Fruit fly (Drosophila melanogaster): ENCODE measurements around the gene pnt.

pnt gene

dm6 chr3R:23333334-23334035, 12.5 kb downstream of the pnt start (continued):
- TF ChIP-seq svp (GFP tag) (peak; percentile 88), vri (GFP tag; optimal IDR thresholded peaks at IDR 0.05) (peak; percentile 6), CG11294 (GFP tag; IDR thresholded peaks at IDR 0.05) (no peak), CG4318 (GFP tag; optimal IDR thresholded peaks at IDR 0.05) (peak; percentile 40), Gug (GFP tag; IDR thresholded peaks at IDR 0.05) (no peak), fd59A (GFP tag; optimal IDR thresholded peaks at IDR 0.05) (no peak), cyc (GFP tag; optimal IDR thresholded peaks at IDR 0.05) (peak; percentile 64), CG1621 (tag; optimal IDR thresholded peaks at IDR 0.05) (no peak), Ets96B (tag; optimal IDR thresholded peaks at IDR 0.05) (no peak), Blimp-1 (GFP tag; optimal IDR thresholded peaks at IDR 0.05) (no peak), esn (GFP tag; optimal IDR thresholded peaks at IDR 0.05) (peak; percentile 56), fkh (GFP tag; optimal IDR thresholded peaks at IDR 0.05) (no peak), CG15336 (GFP tag; IDR thresholded peaks at IDR 0.05) (no peak), CG6163 (GFP tag; IDR thresholded peaks at IDR 0.05) (0 out of 3 replicates have a peak, but pooled peaks have one; percentile 32), CG16779 (tag; optimal IDR thresholded peaks at IDR 0.05) (no peak), Met (GFP tag; optimal IDR thresholded peaks at IDR 0.05) (peak; percentile 70), OdsH (GFP tag; optimal IDR thresholded peaks at IDR 0.05) (peak; percentile 65), lz (GFP tag; optimal IDR thresholded peaks at IDR 0.05) (peak; percentile 49), Lpt (GFP tag; optimal IDR thresholded peaks at IDR 0.05) (no peak), Sox15 (GFP tag; optimal IDR thresholded peaks at IDR 0.05) (peak; percentile 65), ss (GFP tag; optimal IDR thresholded peaks at IDR 0.05) (no peak), CG7368 (GFP tag; optimal IDR thresholded peaks at IDR 0.05) (no peak)

dm6 chr3R:23332535-23333333, 13.2 kb downstream of the pnt start:
- TF ChIP-seq Hr4 (GFP tag; optimal IDR thresholded peaks at IDR 0.05) (no peak), Blimp-1 (GFP tag; optimal IDR thresholded peaks at IDR 0.05) (no peak), CG1621 (tag; optimal IDR thresholded peaks at IDR 0.05) (no peak), esn (GFP tag; optimal IDR thresholded peaks at IDR 0.05) (peak; percentile 17), ss (GFP tag; optimal IDR thresholded peaks at IDR 0.05) (peak; percentile 4 to 32), fd59A (GFP tag; optimal IDR thresholded peaks at IDR 0.05) (no peak), CG34406 (GFP tag; optimal IDR thresholded peaks at IDR 0.05) (no peak), CG6808 (GFP tag; optimal IDR thresholded peaks at IDR 0.05) (no peak), Sox102F (GFP tag; optimal IDR thresholded peaks at IDR 0.05) (no peak), lz (GFP tag; optimal IDR thresholded peaks at IDR 0.05) (no peak), CG31627 (GFP tag; optimal IDR thresholded peaks at IDR 0.05) (peak; percentile 2), CG4318 (GFP tag; optimal IDR thresholded peaks at IDR 0.05) (no peak), Sox14 (GFP tag; optimal IDR thresholded peaks at IDR 0.05) (no peak), CG3032 (tag; optimal IDR thresholded peaks at IDR 0.05) (peak; percentile 22), spab (GFP tag; optimal IDR thresholded peaks at IDR 0.05) (no peak), CG6163 (GFP tag; IDR thresholded peaks at IDR 0.05) (no peak; the same call in 2 of the 3 replicates), Smox (GFP tag; optimal IDR thresholded peaks at IDR 0.05) (peak; percentile 2), net (GFP tag; optimal IDR thresholded peaks at IDR 0.05) (no peak), cyc (GFP tag; optimal IDR thresholded peaks at IDR 0.05) (no peak), vri (GFP tag; optimal IDR thresholded peaks at IDR 0.05) (no peak), Hr39 (GFP tag; optimal IDR thresholded peaks at IDR 0.05) (peak; percentile 21), fkh (GFP tag; optimal IDR thresholded peaks at IDR 0.05) (no peak), Lpt (GFP tag; optimal IDR thresholded peaks at IDR 0.05) (no peak), CG8319 (GFP tag; optimal IDR thresholded peaks at IDR 0.05) (no peak), salr (GFP tag; optimal IDR thresholded peaks at IDR 0.05) (no peak), CG11762 (GFP tag; optimal IDR thresholded peaks at IDR 0.05; ENCODE audit: insufficient read depth) (no peak), CG10631 (GFP tag; optimal IDR thresholded peaks at IDR 0.05) (no peak), Ets96B (tag; optimal IDR thresholded peaks at IDR 0.05) (peak; percentile 10), CG6792 (GFP tag; optimal IDR thresholded peaks at IDR 0.05) (no peak), CG10669 (GFP tag; optimal IDR thresholded peaks at IDR 0.05) (peak; percentile 10), CG15336 (GFP tag; IDR thresholded peaks at IDR 0.05) (0 out of 2 replicates have a peak, but pooled peaks have one; percentile 12), dsx (GFP tag; optimal IDR thresholded peaks at IDR 0.05; ENCODE audit: poor library complexity, severe bottlenecking) (peak; percentile 46), Eip78C (GFP tag) (peak; percentile 39)

All from whole organism, prepupa.